Worm (Caenorhabditis elegans) whole organism, L1 larva: Measurements from ENCODE around the gene W06B4.1.
A peak's percentile ranks its signal among the peaks of the same experiment; 100 is the strongest.

ENCODE experiments used
- C34B4.2 ChIP-seq: sonication (generic microtip); optimal IDR thresholded peaks from 2 replicates; lab custom pipeline; 2017; ENCODE audit warnings: mild to moderate bottlenecking, missing genetic modification characterization, missing compliant biosample characterization
- Y116A8C.19 ChIP-seq: sonication (generic microtip); optimal IDR thresholded peaks from 2 replicates; lab custom pipeline; 2016; ENCODE audit warnings: missing compliant biosample characterization, missing genetic modification characterization, borderline replicate concordance
- ama-1 ChIP-seq: fragments of 150-350 bp; optimal IDR thresholded peaks from 2 replicates; lab custom pipeline; 2014
- dpl-1 ChIP-seq, 3 experiments: fragments of 150-350 bp in 2 of 3; sonication (generic microtip) in 1 of 3; optimal IDR thresholded peaks; 2 replicates each; lab custom pipeline; 2014 to 2017; ENCODE audit warnings: missing biosample characterization in 3 of 3, missing genetic modification characterization in 3 of 3, missing genetic modification reagents in 3 of 3
- dsc-1 ChIP-seq: sonication (generic microtip); optimal IDR thresholded peaks from 2 replicates; lab custom pipeline; 2016; ENCODE audit warnings: mild to moderate bottlenecking, missing genetic modification characterization, missing compliant biosample characterization
- efl-1 ChIP-seq, 4 experiments: fragments of 150-350 bp; optimal IDR thresholded peaks in 3 of 4; peaks in 1 of 4; 1 replicate in 1 of 4; 2 replicates in 3 of 4; lab custom pipeline; 2014; ENCODE audit warnings: missing biosample characterization in 2 of 4, missing genetic modification characterization in 2 of 4, missing genetic modification reagents in 2 of 4
- egl-13 ChIP-seq: sonication (generic microtip); optimal IDR thresholded peaks from 2 replicates; lab custom pipeline; 2016; ENCODE audit warnings: missing genotype, missing genetic modification reagents, missing genetic modification characterization, missing compliant biosample characterization
- egl-27 ChIP-seq, 2 experiments: fragments of 150-350 bp in 1 of 2; sonication (generic microtip); optimal IDR thresholded peaks; 3 replicates each; lab custom pipeline; 2017 to 2018; ENCODE audit warnings: missing biosample characterization in 2 of 2, missing genetic modification characterization in 2 of 2, missing genetic modification reagents in 2 of 2
- elt-2 ChIP-seq: sonication (generic microtip); optimal IDR thresholded peaks from 2 replicates; lab custom pipeline; 2016; ENCODE audit warnings: missing genetic modification characterization, mild to moderate bottlenecking, inconsistent platforms, missing compliant biosample characterization, missing genetic modification reagents
- elt-3 ChIP-seq, 6 experiments: fragments of 150-350 bp in 1 of 6; sonication (generic microtip); optimal IDR thresholded peaks; 2 replicates each; lab custom pipeline; 2017 to 2018; ENCODE audit warnings: missing biosample characterization in 6 of 6, missing genetic modification characterization in 6 of 6, inconsistent platforms in 1 of 6
- grh-1 ChIP-seq: fragments of 200-800 bp; sonication (Bioruptor generic); IDR thresholded peaks from 2 replicates; pipeline ENCODE4 v1.3.6; 2022; ENCODE audit warnings: missing genetic modification reagents, missing genetic modification characterization, missing compliant biosample characterization
- hlh-4 ChIP-seq: sonication (generic microtip); optimal IDR thresholded peaks from 2 replicates; lab custom pipeline; 2016; ENCODE audit warnings: mild to moderate bottlenecking, missing genetic modification characterization, missing compliant biosample characterization
- isw-1 ChIP-seq: fragments of 200-800 bp; sonication (Bioruptor generic); IDR thresholded peaks from 2 replicates; pipeline ENCODE4 v1.3.6; 2022; ENCODE audit warnings: missing genetic modification characterization, missing compliant biosample characterization
- jun-1 ChIP-seq: fragments of 150-350 bp; optimal IDR thresholded peaks from 2 replicates; lab custom pipeline; 2014; ENCODE audit warnings: missing biosample characterization, missing genetic modification reagents, missing genetic modification characterization
- lin-15B ChIP-seq: fragments of 150-350 bp; sonication (generic microtip); optimal IDR thresholded peaks from 3 replicates; lab custom pipeline; 2014; ENCODE audit warnings: missing biosample characterization, missing genetic modification characterization
- lin-39 ChIP-seq: fragments of 150-350 bp; optimal IDR thresholded peaks from 2 replicates; lab custom pipeline; 2014; ENCODE audit warnings: missing biosample characterization, missing genetic modification reagents, missing genetic modification characterization
- lir-3 ChIP-seq: sonication (generic microtip); optimal IDR thresholded peaks from 2 replicates; lab custom pipeline; 2016; ENCODE audit warnings: mild to moderate bottlenecking, missing genetic modification characterization, moderate library complexity, missing compliant biosample characterization; ENCODE audit not compliant: poor library complexity
- mab-9 ChIP-seq: fragments of 200-800 bp; sonication (Bioruptor generic); IDR thresholded peaks from 2 replicates; pipeline ENCODE4 v1.3.6; 2022; ENCODE audit warnings: missing genetic modification reagents, missing genetic modification characterization, missing compliant biosample characterization
- mdl-1 ChIP-seq, 2 experiments: fragments of 150-350 bp; optimal IDR thresholded peaks; 2 replicates each; lab custom pipeline; 2014 to 2017; ENCODE audit warnings: missing biosample characterization in 2 of 2, missing genetic modification characterization in 2 of 2, inconsistent platforms in 1 of 2
- nhr-11 ChIP-seq: fragments of 150-350 bp; optimal IDR thresholded peaks from 2 replicates; lab custom pipeline; 2014; ENCODE audit warnings: missing biosample characterization, missing genetic modification characterization
- nhr-19 ChIP-seq: fragments of 200-800 bp; sonication (Bioruptor generic); conservative IDR thresholded peaks from 2 replicates; pipeline ENCODE4 v1.3.6; 2022; ENCODE audit warnings: missing genetic modification characterization, missing compliant biosample characterization
- nhr-20 ChIP-seq: sonication (generic microtip); optimal IDR thresholded peaks from 2 replicates; lab custom pipeline; 2016; ENCODE audit warnings: mild to moderate bottlenecking, missing genetic modification characterization, missing compliant biosample characterization
- nhr-237 ChIP-seq: fragments of 150-350 bp; optimal IDR thresholded peaks from 2 replicates; lab custom pipeline; 2014; ENCODE audit warnings: missing biosample characterization, missing genetic modification characterization
- nhr-71 ChIP-seq: sonication (generic microtip); optimal IDR thresholded peaks from 2 replicates; lab custom pipeline; 2016; ENCODE audit warnings: mild to moderate bottlenecking, missing genetic modification characterization, moderate library complexity, missing compliant biosample characterization
- nhr-76 ChIP-seq: sonication (generic microtip); optimal IDR thresholded peaks from 2 replicates; lab custom pipeline; 2017; ENCODE audit warnings: missing biosample characterization, missing genetic modification characterization
- pqm-1 ChIP-seq: sonication (generic microtip); optimal IDR thresholded peaks from 3 replicates; lab custom pipeline; 2017; ENCODE audit warnings: missing biosample characterization, missing genetic modification characterization
- unc-130 ChIP-seq: fragments of 150-350 bp; optimal IDR thresholded peaks from 2 replicates; lab custom pipeline; 2017; ENCODE audit warnings: missing biosample characterization, missing genetic modification characterization, inconsistent platforms
- unc-30 ChIP-seq: sonication (generic microtip); optimal IDR thresholded peaks from 2 replicates; lab custom pipeline; 2017; ENCODE audit warnings: missing biosample characterization, missing genetic modification characterization
- unc-62 ChIP-seq: fragments of 150-350 bp; optimal IDR thresholded peaks from 2 replicates; lab custom pipeline; 2014; ENCODE audit warnings: missing biosample characterization, missing genetic modification reagents, missing genetic modification characterization
- unc-86 ChIP-seq: sonication (generic microtip); optimal IDR thresholded peaks from 2 replicates; lab custom pipeline; 2016; ENCODE audit warnings: missing genetic modification characterization, missing compliant biosample characterization
- unc-98 ChIP-seq: fragments of 200-800 bp; sonication (Bioruptor generic); IDR thresholded peaks from 2 replicates; pipeline ENCODE4 v1.3.6; 2022; ENCODE audit warnings: missing genetic modification characterization, missing compliant biosample characterization
- zag-1 ChIP-seq: fragments of 150-350 bp; optimal IDR thresholded peaks from 2 replicates; lab custom pipeline; 2014; ENCODE audit warnings: missing biosample characterization, missing genetic modification characterization

Gene W06B4.1

DNA sequence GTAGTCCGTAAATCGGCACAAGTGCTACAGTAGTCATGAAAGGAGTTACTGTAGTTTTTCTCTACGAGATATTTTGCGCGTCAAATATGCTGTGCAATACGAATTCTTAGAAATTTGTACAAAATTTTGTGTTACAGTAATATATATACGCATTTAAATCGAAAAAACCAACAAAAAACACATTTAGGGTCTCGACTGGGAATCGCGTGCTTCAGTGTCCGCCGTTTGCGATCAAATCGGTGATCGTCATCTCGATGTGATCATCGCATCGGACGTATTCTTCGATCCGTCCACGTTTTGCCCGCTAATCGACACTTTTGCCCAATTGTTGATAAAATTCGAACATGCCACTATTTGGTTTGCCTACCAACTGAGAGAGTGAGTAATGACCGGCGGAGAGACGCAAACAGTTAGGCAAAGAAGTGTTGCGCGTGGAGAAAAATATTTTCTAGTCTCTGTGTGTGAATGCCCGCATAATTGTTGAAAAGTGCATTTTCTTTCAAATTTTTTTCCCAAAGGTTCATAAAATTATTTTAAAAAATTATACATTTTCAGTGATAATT, 2.4 kb upstream of the W06B4.1 start:
- peak; percentile 1 for TF ChIP-seq nhr-20
- TF ChIP-seq elt-3 (tag; optimal IDR thresholded peaks at IDR 0.05; lab: Kevin White, UChicago) = no peak
- no peak for TF ChIP-seq unc-30

DNA sequence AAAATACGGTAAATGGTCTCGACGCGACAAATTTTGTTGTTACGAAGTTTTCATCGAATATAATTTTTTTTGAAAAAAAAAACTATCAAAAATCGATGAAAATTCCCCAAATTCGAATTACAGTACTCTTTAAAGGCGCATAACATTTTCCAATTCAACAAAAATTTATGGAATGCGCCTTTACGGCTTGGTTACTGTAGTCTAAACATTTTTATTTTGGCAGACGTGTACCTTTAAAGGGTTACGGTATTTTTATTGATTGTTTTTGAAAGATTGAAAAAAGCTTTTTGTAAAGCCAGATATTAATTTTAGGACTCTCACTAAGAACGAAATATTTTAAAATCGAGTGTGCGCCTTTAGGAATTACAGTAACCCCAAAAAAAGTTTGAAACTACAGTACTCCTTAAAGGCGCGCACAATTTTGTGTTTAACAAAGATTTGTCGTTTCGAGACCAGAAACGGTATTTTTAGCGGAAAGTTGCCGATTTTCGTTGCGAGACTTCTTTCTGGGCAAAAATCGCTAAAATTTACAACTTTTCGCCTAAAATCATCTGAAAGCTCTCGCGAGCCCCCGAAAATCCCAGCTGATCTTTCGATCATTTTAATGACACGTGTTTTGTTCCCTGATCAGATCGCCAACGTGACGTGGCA, 2.7 kb downstream of the W06B4.1 start:
- TF ChIP-seq efl-1 (optimal IDR thresholded peaks at IDR 0.05; lab: Kevin White, UChicago) = no peak
- TF ChIP-seq efl-1 (GFP tag; optimal IDR thresholded peaks at IDR 0.05 in 1 of 2; lab: Kevin White, UChicago) = peak in 1 of 2 experiments; percentile 59
- no peak for TF ChIP-seq unc-98 (GFP tag; lab: Robert Waterston, UW)

DNA sequence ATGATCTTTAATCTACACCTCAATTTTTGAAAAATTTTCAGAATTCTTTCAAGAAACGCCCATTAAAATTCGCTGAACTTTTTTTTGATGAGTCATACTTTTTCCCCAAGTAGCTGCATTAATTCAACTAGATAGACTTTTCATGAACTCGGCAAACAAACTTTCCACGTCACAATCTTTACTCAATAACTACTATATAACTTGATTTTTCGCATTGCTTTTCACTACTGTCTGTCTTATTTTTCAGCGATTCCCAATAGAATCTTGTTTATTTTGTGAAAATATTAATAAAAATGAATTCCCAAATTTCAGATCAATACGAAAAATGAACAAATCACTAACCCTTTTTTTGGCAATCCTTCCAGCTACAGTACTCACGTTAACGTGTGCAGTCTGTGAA, 6.9 kb downstream of the W06B4.1 start, which contains the start of gene T05C1.1:
Gene T05C1.1, plus strand, starts transcription at position 301 of the 400 bp plus-strand sequence.
- TF ChIP-seq unc-86 (tag; lab: Kevin White, UChicago) (no peak), isw-1 (GFP tag; lab: Robert Waterston, UW) (no peak), grh-1 (GFP tag; lab: Robert Waterston, UW) (no peak), C34B4.2 (tag; lab: Kevin White, UChicago) (no peak), lin-15B (tag; lab: Kevin White, UChicago) (no peak), zag-1 (tag; lab: Kevin White, UChicago) (no peak), pqm-1 (no peak), nhr-237 (tag; lab: Kevin White, UChicago) (no peak), hlh-4 (tag; lab: Kevin White, UChicago) (no peak), unc-30 (no peak), dpl-1 (GFP tag; optimal IDR thresholded peaks at IDR 0.05; lab: Kevin White, UChicago) (no peak), elt-2 (no peak), Y116A8C.19 (tag; lab: Kevin White, UChicago) (no peak), dsc-1 (tag; lab: Kevin White, UChicago) (no peak), mdl-1 (tag; optimal IDR thresholded peaks at IDR 0.05; lab: Kevin White, UChicago) (no peak), mab-9 (GFP tag; lab: Robert Waterston, UW) (no peak), nhr-20 (no peak), unc-130 (tag; lab: Kevin White, UChicago) (no peak), ama-1 (lab: Kevin White, UChicago) (no peak), egl-27 (tag; optimal IDR thresholded peaks at IDR 0.05; lab: Kevin White, UChicago) (no peak)
- TF ChIP-seq, all 84 proteins: peak for 0

DNA sequence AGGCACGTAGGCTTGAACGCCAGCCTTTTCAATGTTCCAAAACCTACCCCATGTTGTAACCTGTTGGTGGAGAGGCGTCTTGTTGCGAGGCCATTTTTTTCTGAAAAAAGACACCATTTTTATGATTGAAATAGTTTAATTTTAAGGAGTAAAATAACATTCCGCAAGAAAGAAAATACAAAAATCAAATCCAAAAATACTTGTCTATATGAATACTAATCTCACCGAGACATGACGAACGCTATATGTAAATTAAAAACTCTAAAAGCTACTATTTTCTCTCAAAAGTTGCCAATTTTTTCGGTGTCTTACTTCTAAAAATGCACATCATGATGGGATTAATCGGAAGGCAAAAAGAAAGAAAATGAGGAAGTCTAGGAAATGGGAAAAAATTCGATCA, 10.6 kb downstream of the W06B4.1 start, which contains the start of gene T05C1.2:
Gene T05C1.2, minus strand, starts transcription at position 101 of the 400 bp plus-strand sequence.
- TF ChIP-seq unc-86 (tag; lab: Kevin White, UChicago) (no peak), jun-1 (tag; lab: Kevin White, UChicago) (no peak), hlh-4 (tag; lab: Kevin White, UChicago) (no peak), mab-9 (GFP tag; lab: Robert Waterston, UW) (no peak), lir-3 (tag; lab: Kevin White, UChicago) (no peak), unc-62 (GFP tag; lab: Kevin White, UChicago) (no peak), nhr-71 (tag; lab: Kevin White, UChicago) (no peak), nhr-76 (no peak), egl-13 (tag; lab: Kevin White, UChicago) (no peak), unc-130 (tag; lab: Kevin White, UChicago) (no peak), nhr-11 (no peak), lin-39 (tag; lab: Kevin White, UChicago) (no peak), grh-1 (GFP tag; lab: Robert Waterston, UW) (no peak), nhr-19 (no peak), ama-1 (lab: Kevin White, UChicago) (no peak)
